Worm (Caenorhabditis elegans) whole organism, young adult: ENCODE measurements around the gene ugt-59.

Experiments used
- B0019.2 ChIP-seq: fragments of 200-800 bp; sonication (Bioruptor generic); conservative IDR thresholded peaks from 2 replicates; pipeline ENCODE4 v1.3.6; 2022; ENCODE audit warnings: missing genetic modification reagents, missing genetic modification characterization, missing compliant biosample characterization
- B0035.1 ChIP-seq: sonication (generic microtip); optimal IDR thresholded peaks from 2 replicates; lab custom pipeline; 2016; ENCODE audit warnings: missing genetic modification characterization, mild to moderate bottlenecking, missing compliant biosample characterization, missing genotype, missing genetic modification reagents
- C17E4.6 ChIP-seq: fragments of 200-800 bp; sonication (Bioruptor generic); IDR thresholded peaks from 2 replicates; pipeline ENCODE4 v1.3.6; 2022; ENCODE audit warnings: missing genetic modification reagents, missing genetic modification characterization, missing compliant biosample characterization
- F33H1.4 ChIP-seq: fragments of 200-800 bp; sonication (Bioruptor generic); IDR thresholded peaks from 2 replicates; pipeline ENCODE4 v1.3.6; 2022; ENCODE audit warnings: missing genetic modification reagents, missing genetic modification characterization, missing compliant biosample characterization
- F49E8.2 ChIP-seq: sonication (generic microtip); optimal IDR thresholded peaks from 3 replicates; lab custom pipeline; 2017; ENCODE audit warnings: missing genetic modification characterization, mild to moderate bottlenecking, missing compliant biosample characterization, antibody characterized with exemption, moderate library complexity; ENCODE audit not compliant: insufficient read depth
- F57A8.1 ChIP-seq: fragments of 200-800 bp; sonication (Bioruptor generic); optimal IDR thresholded peaks from 2 replicates; lab custom pipeline; 2018; ENCODE audit warnings: mild to moderate bottlenecking, missing genetic modification characterization, moderate library complexity, missing compliant biosample characterization
- Y53G8AR.9 ChIP-seq: fragments of 200-800 bp; sonication (Bioruptor generic); conservative IDR thresholded peaks from 2 replicates; pipeline ENCODE4 v1.3.6; 2022; ENCODE audit warnings: missing genetic modification reagents, missing genetic modification characterization, missing compliant biosample characterization
- attf-6 ChIP-seq: fragments of 200-800 bp; sonication (Bioruptor generic); IDR thresholded peaks from 2 replicates; pipeline ENCODE4 v1.3.6; 2022; ENCODE audit warnings: missing genetic modification reagents, missing genetic modification characterization, missing compliant biosample characterization
- ceh-100 ChIP-seq: fragments of 200-800 bp; sonication (Bioruptor generic); IDR thresholded peaks from 2 replicates; pipeline ENCODE4 v1.3.6; 2022; ENCODE audit warnings: missing genetic modification reagents, missing genetic modification characterization, missing compliant biosample characterization
- ceh-79 ChIP-seq: sonication (generic microtip); optimal IDR thresholded peaks from 2 replicates; lab custom pipeline; 2017; ENCODE audit warnings: mild to moderate bottlenecking, missing genetic modification characterization, missing compliant biosample characterization
- chd-7 ChIP-seq: sonication (generic microtip); optimal IDR thresholded peaks from 2 replicates; lab custom pipeline; 2016; ENCODE audit warnings: mild to moderate bottlenecking, missing genetic modification characterization, moderate library complexity, missing compliant biosample characterization
- die-1 ChIP-seq: sonication (generic microtip); optimal IDR thresholded peaks from 2 replicates; lab custom pipeline; 2016; ENCODE audit warnings: missing genotype, mild to moderate bottlenecking, missing genetic modification characterization, missing compliant biosample characterization
- dox-1 ChIP-seq: fragments of 200-800 bp; sonication (Bioruptor generic); IDR thresholded peaks from 2 replicates; pipeline ENCODE4 v1.3.6; 2022; ENCODE audit warnings: missing genetic modification reagents, missing genetic modification characterization, missing compliant biosample characterization
- dpff-1 ChIP-seq: sonication (generic microtip); optimal IDR thresholded peaks from 2 replicates; lab custom pipeline; 2017; ENCODE audit warnings: mild to moderate bottlenecking, missing genetic modification characterization, missing compliant biosample characterization
- dpl-1 ChIP-seq: fragments of 150-350 bp; optimal IDR thresholded peaks from 2 replicates; lab custom pipeline; 2014; ENCODE audit warnings: missing biosample characterization, missing genetic modification reagents, missing genetic modification characterization
- efl-1 ChIP-seq: fragments of 150-350 bp; optimal IDR thresholded peaks from 2 replicates; lab custom pipeline; 2014; ENCODE audit warnings: missing biosample characterization, missing genetic modification reagents, missing genetic modification characterization
- ekl-4 ChIP-seq: fragments of 200-800 bp; sonication (Bioruptor generic); IDR thresholded peaks from 2 replicates; pipeline ENCODE4 v1.3.6; 2022; ENCODE audit warnings: missing genetic modification reagents, missing genetic modification characterization, missing compliant biosample characterization
- fkh-3 ChIP-seq: sonication (generic microtip); optimal IDR thresholded peaks from 2 replicates; lab custom pipeline; 2016; ENCODE audit warnings: mild to moderate bottlenecking, missing genetic modification characterization, missing compliant biosample characterization
- hmg-1.2 ChIP-seq: fragments of 200-800 bp; sonication (Bioruptor generic); IDR thresholded peaks from 2 replicates; pipeline ENCODE4 v1.3.6; 2022; ENCODE audit warnings: missing genetic modification reagents, missing genetic modification characterization, missing compliant biosample characterization
- hrde-1 ChIP-seq: sonication (generic microtip); optimal IDR thresholded peaks from 2 replicates; lab custom pipeline; 2016; ENCODE audit warnings: missing genetic modification characterization, mild to moderate bottlenecking, missing compliant biosample characterization, moderate library complexity, missing genotype, missing genetic modification reagents, borderline replicate concordance
- hsf-1 ChIP-seq: fragments of 200-800 bp; sonication (Bioruptor generic); IDR thresholded peaks from 2 replicates; pipeline ENCODE4 v1.3.6; 2022; ENCODE audit warnings: missing genetic modification reagents, missing genetic modification characterization, missing compliant biosample characterization
- lag-1 ChIP-seq: fragments of 200-800 bp; sonication (Bioruptor generic); IDR thresholded peaks from 2 replicates; pipeline ENCODE4 v1.3.6; 2022; ENCODE audit warnings: missing genetic modification reagents, missing genetic modification characterization, missing compliant biosample characterization
- let-607 ChIP-seq, 2 experiments: fragments of 200-800 bp in 1 of 2; sonication (Bioruptor generic) in 1 of 2; sonication (generic microtip) in 1 of 2; optimal IDR thresholded peaks; 2 replicates each; lab custom pipeline; 2016 to 2018; ENCODE audit warnings: mild to moderate bottlenecking in 2 of 2, missing compliant biosample characterization in 2 of 2, missing genetic modification characterization in 2 of 2, moderate library complexity in 2 of 2, missing genotype in 1 of 2
- lin-35 ChIP-seq, 3 experiments: fragments of 150-350 bp in 2 of 3; sonication (generic microtip) in 1 of 3; optimal IDR thresholded peaks; 2 replicates each; lab custom pipeline; 2014 to 2018; ENCODE audit warnings: missing biosample characterization in 3 of 3, missing genetic modification characterization in 3 of 3, missing genetic modification reagents in 3 of 3
- lin-40 ChIP-seq: sonication (generic microtip); optimal IDR thresholded peaks from 2 replicates; lab custom pipeline; 2016; ENCODE audit warnings: missing genetic modification characterization, mild to moderate bottlenecking, missing compliant biosample characterization, missing genotype, missing genetic modification reagents
- lir-1 ChIP-seq: fragments of 200-800 bp; sonication (Bioruptor generic); conservative IDR thresholded peaks from 2 replicates; pipeline ENCODE4 v1.3.6; 2022; ENCODE audit warnings: missing genetic modification reagents, missing genetic modification characterization, missing compliant biosample characterization
- lsl-1 ChIP-seq: fragments of 200-800 bp; sonication (Bioruptor generic); optimal IDR thresholded peaks from 2 replicates; lab custom pipeline; 2018; ENCODE audit warnings: mild to moderate bottlenecking, missing genetic modification characterization, moderate library complexity, missing compliant biosample characterization
- madf-6 ChIP-seq: fragments of 200-800 bp; sonication (Bioruptor generic); IDR thresholded peaks from 2 replicates; pipeline ENCODE4 v1.3.6; 2022; ENCODE audit warnings: missing genetic modification reagents, missing genetic modification characterization, missing compliant biosample characterization
- madf-8 ChIP-seq: fragments of 200-800 bp; sonication (Bioruptor generic); conservative IDR thresholded peaks from 2 replicates; pipeline ENCODE4 v1.3.6; 2022; ENCODE audit warnings: missing genetic modification reagents, missing genetic modification characterization, missing compliant biosample characterization
- mes-4 ChIP-seq: sonication (generic microtip); optimal IDR thresholded peaks from 2 replicates; lab custom pipeline; 2016; ENCODE audit warnings: missing genotype, missing genetic modification characterization, missing compliant biosample characterization
- nfyb-1 ChIP-seq: fragments of 200-800 bp; sonication (Bioruptor generic); IDR thresholded peaks from 2 replicates; pipeline ENCODE4 v1.3.6; 2022; ENCODE audit warnings: missing genetic modification reagents, missing genetic modification characterization, missing compliant biosample characterization
- nhr-90 ChIP-seq: sonication (generic microtip); optimal IDR thresholded peaks from 2 replicates; lab custom pipeline; 2016; ENCODE audit warnings: missing genotype, mild to moderate bottlenecking, missing genetic modification characterization, missing compliant biosample characterization
- pha-4 ChIP-seq: fragments of 150-350 bp; sonication (generic microtip); optimal IDR thresholded peaks from 2 replicates; lab custom pipeline; 2014; ENCODE audit warnings: missing biosample characterization, missing genetic modification reagents, missing genetic modification characterization
- rec-8 ChIP-seq, 2 experiments: sonication (generic microtip); optimal IDR thresholded peaks; 2 replicates each; lab custom pipeline; 2016; ENCODE audit warnings: mild to moderate bottlenecking in 2 of 2, missing genetic modification characterization in 2 of 2, missing genetic modification reagents in 2 of 2, missing genotype in 2 of 2, missing biosample characterization in 1 of 2, missing compliant biosample characterization in 1 of 2, moderate library complexity in 1 of 2
- repo-1 ChIP-seq: sonication (generic microtip); optimal IDR thresholded peaks from 2 replicates; lab custom pipeline; 2017; ENCODE audit warnings: mild to moderate bottlenecking, missing genetic modification characterization, missing compliant biosample characterization
- sdz-38 ChIP-seq: sonication (generic microtip); optimal IDR thresholded peaks from 2 replicates; lab custom pipeline; 2016; ENCODE audit warnings: missing genotype, missing genetic modification characterization, missing compliant biosample characterization
- sea-2 ChIP-seq: fragments of 200-800 bp; sonication (Bioruptor generic); IDR thresholded peaks from 2 replicates; pipeline ENCODE4 v1.3.6; 2022; ENCODE audit warnings: missing genetic modification characterization, missing compliant biosample characterization
- tbp1 ChIP-seq: fragments of 200-800 bp; sonication (Bioruptor generic); optimal IDR thresholded peaks from 2 replicates; lab custom pipeline; 2018; ENCODE audit warnings: mild to moderate bottlenecking, missing genetic modification characterization, missing compliant biosample characterization
- tlf-1 ChIP-seq: fragments of 200-800 bp; sonication (Bioruptor generic); optimal IDR thresholded peaks from 2 replicates; lab custom pipeline; 2018; ENCODE audit warnings: mild to moderate bottlenecking, missing genetic modification characterization, missing compliant biosample characterization
- zim-3 ChIP-seq: sonication (generic microtip); optimal IDR thresholded peaks from 2 replicates; lab custom pipeline; 2017; ENCODE audit warnings: mild to moderate bottlenecking, missing genetic modification characterization, moderate library complexity, missing compliant biosample characterization
- ztf-18 ChIP-seq: sonication (generic microtip); optimal IDR thresholded peaks from 2 replicates; lab custom pipeline; 2016; ENCODE audit warnings: missing genotype, mild to moderate bottlenecking, missing genetic modification characterization, missing compliant biosample characterization
- ztf-6 ChIP-seq: fragments of 200-800 bp; sonication (Bioruptor generic); IDR thresholded peaks from 2 replicates; pipeline ENCODE4 v1.3.6; 2022; ENCODE audit warnings: missing genetic modification reagents, missing genetic modification characterization, missing compliant biosample characterization

ugt-59 gene

ce11 chrIV:10352243-10352642 is 8.2 kb upstream of the ugt-59 start, which contains the start of gene Y43C5B.2:
Gene Y43C5B.2, minus strand, starts transcription at chrIV:10352343.
- no peak for TF ChIP-seq chd-7 (tag; lab: Kevin White, UChicago)
- no peak for TF ChIP-seq F49E8.2
- no peak for TF ChIP-seq F57A8.1
- no peak for TF ChIP-seq lir-1 (GFP tag; lab: Robert Waterston, UW)
- TF ChIP-seq fkh-3, result no peak
- TF ChIP-seq lag-1, result no peak

DNA sequence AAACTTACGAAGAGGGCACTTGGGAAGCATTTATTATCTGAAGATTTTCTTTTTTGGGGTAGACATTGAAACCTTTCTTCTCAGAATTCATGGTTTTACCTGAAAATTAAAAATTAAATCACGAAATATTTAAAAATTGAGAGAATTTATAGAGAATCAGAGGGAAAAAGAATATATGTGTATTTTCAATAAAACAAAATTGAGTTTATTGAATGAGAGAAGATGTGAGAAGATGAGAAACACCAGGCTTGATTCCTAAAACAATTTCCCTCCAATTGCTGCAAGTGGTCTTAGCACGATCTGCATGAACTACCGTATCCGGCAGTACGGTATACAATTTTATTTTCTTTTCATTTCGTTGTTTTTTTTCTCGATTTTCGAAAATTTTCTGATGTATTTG is 3.4 kb upstream of the ugt-59 start, which contains the start of gene R11A8.1:
Gene R11A8.1, minus strand, starts transcription at position 101 of the 400 bp plus-strand sequence.
- TF ChIP-seq B0035.1 (tag; lab: Kevin White, UChicago), result no peak
- TF ChIP-seq lsl-1 (GFP tag; lab: Kevin White, UChicago), result peak; percentile 67

- TF ChIP-seq B0019.2 (GFP tag; lab: Robert Waterston, UW) (no peak), hmg-1.2 (GFP tag; lab: Robert Waterston, UW) (peak; percentile 45; the same call in 1 of the 2 replicates)
Observed at ce11 chrIV:10357842-10358241, 2.6 kb upstream of the ugt-59 start, which contains the start of gene gkow-1. Gene gkow-1, plus strand, starts transcription at chrIV:10358142.

DNA sequence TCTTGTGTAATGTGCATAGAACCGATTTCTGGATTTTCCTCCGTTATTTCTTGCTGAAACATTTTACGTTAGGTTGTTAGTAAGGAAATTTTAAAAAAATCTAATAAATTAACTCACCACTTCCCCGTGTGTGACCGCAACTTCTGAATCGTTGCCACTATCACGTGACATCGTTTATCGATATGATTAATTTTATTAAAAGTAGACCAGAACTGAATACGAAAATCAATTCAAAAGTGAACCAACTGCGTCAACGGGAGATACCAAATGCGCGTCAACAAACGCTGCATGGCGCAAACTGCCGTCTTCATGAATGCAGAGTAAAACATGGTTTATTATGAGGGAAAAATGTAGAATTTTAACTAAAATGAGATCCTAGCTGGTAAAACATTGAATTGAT is 5.6 kb downstream of the ugt-59 start, which contains the start of gene sir-2.1:
Gene sir-2.1, minus strand, starts transcription at position 212 of the 400 bp plus-strand sequence.
- TF ChIP-seq efl-1 (GFP tag; lab: Kevin White, UChicago) (no peak), Y53G8AR.9 (GFP tag; lab: Robert Waterston, UW) (no peak), lag-1 (no peak), ztf-18 (tag; lab: Kevin White, UChicago) (peak; percentile 91), hsf-1 (0 out of 2 replicates have a peak, but pooled peaks have one; percentile 40), lin-40 (tag; lab: Kevin White, UChicago) (peak; percentile 18), dox-1 (GFP tag; lab: Robert Waterston, UW) (0 out of 2 replicates have a peak, but pooled peaks have one; percentile 57), ceh-79 (tag; lab: Kevin White, UChicago) (peak; percentile 37), die-1 (tag; lab: Kevin White, UChicago) (peak; percentile 5), ztf-6 (GFP tag; lab: Robert Waterston, UW) (no peak), let-607 (tag; optimal IDR thresholded peaks at IDR 0.05; lab: Kevin White, UChicago) (peak in 1 of 2 experiments; percentile 20), nhr-90 (tag; lab: Kevin White, UChicago) (no peak), tbp1 (GFP tag; lab: Kevin White, UChicago) (peak; percentile 2), pha-4 (tag; lab: Kevin White, UChicago) (no peak), C17E4.6 (no peak), dpff-1 (tag; lab: Kevin White, UChicago) (no peak), hrde-1 (tag; lab: Kevin White, UChicago) (no peak), tlf-1 (peak; percentile 18), ceh-100 (0 out of 2 replicates have a peak, but pooled peaks have one; percentile 26), ekl-4 (GFP tag; lab: Robert Waterston, UW) (peak; percentile 42; the same call in 1 of the 2 replicates), mes-4 (tag; lab: Kevin White, UChicago) (no peak), repo-1 (peak; percentile 88), lin-35 (GFP tag; optimal IDR thresholded peaks at IDR 0.05; lab: Kevin White, UChicago) (no peak), fkh-3 (no peak), dpl-1 (GFP tag; lab: Kevin White, UChicago) (no peak), nfyb-1 (GFP tag; lab: Robert Waterston, UW) (no peak; the same call in 1 of the 2 replicates), attf-6 (GFP tag; lab: Robert Waterston, UW) (peak; percentile 51), madf-6 (GFP tag; lab: Robert Waterston, UW) (peak; percentile 46; the same call in 1 of the 2 replicates), sea-2 (no peak), madf-8 (no peak), hmg-1.2 (GFP tag; lab: Robert Waterston, UW) (peak; percentile 44), F33H1.4 (GFP tag; lab: Robert Waterston, UW) (peak; percentile 66), sdz-38 (tag; lab: Kevin White, UChicago) (no peak), rec-8 (tag; optimal IDR thresholded peaks at IDR 0.05; lab: Kevin White, UChicago) (no peak), lsl-1 (GFP tag; lab: Kevin White, UChicago) (peak; percentile 26), zim-3 (tag; lab: Kevin White, UChicago) (no peak)
